Fruit fly (Drosophila melanogaster) whole organism, prepupa: ENCODE results near the gene blot.

Experiments
- Blimp-1 ChIP-seq: fragments of 200-800 bp; sonication (Bioruptor generic); optimal IDR thresholded peaks from 3 replicates; lab custom pipeline; 2017; ENCODE audit warnings: missing biosample characterization, missing genetic modification characterization, mild to moderate bottlenecking, moderate library complexity, missing genetic modification reagents
- CG15336 ChIP-seq: fragments of 200-800 bp; sonication (Bioruptor generic); IDR thresholded peaks from 2 replicates; pipeline ENCODE4 v1.3.6; 2022; ENCODE audit warnings: missing biosample characterization, missing genetic modification characterization
- CG16779 ChIP-seq: fragments of 200-800 bp; sonication (Bioruptor generic); optimal IDR thresholded peaks from 3 replicates; lab custom pipeline; 2017; ENCODE audit warnings: missing biosample characterization, mild to moderate bottlenecking, missing genetic modification characterization
- Eip93F ChIP-seq: fragments of 200-800 bp; sonication (Bioruptor generic); optimal IDR thresholded peaks from 2 replicates; lab custom pipeline; 2016; ENCODE audit warnings: missing biosample characterization, mild to moderate bottlenecking, missing genetic modification characterization
- Ets21C ChIP-seq: fragments of 200-800 bp; sonication (Bioruptor generic); optimal IDR thresholded peaks from 3 replicates; lab custom pipeline; 2016; ENCODE audit warnings: missing biosample characterization, missing genetic modification characterization
- Ets96B ChIP-seq: fragments of 200-800 bp; optimal IDR thresholded peaks from 2 replicates; lab custom pipeline; 2019; ENCODE audit warnings: missing biosample characterization, mild to moderate bottlenecking, missing genetic modification characterization, moderate library complexity
- Lpt ChIP-seq: fragments of 200-800 bp; sonication (Bioruptor generic); optimal IDR thresholded peaks from 3 replicates; lab custom pipeline; 2016; ENCODE audit warnings: missing biosample characterization, missing genetic modification characterization
- Met ChIP-seq: fragments of 200-800 bp; sonication (Bioruptor generic); optimal IDR thresholded peaks from 3 replicates; lab custom pipeline; 2016; ENCODE audit warnings: missing biosample characterization, missing genetic modification characterization
- OdsH ChIP-seq: fragments of 200-800 bp; sonication (Bioruptor generic); optimal IDR thresholded peaks from 3 replicates; lab custom pipeline; 2016; ENCODE audit warnings: missing biosample characterization, missing genetic modification characterization
- Sox14 ChIP-seq: fragments of 200-800 bp; sonication (Bioruptor generic); optimal IDR thresholded peaks from 3 replicates; lab custom pipeline; 2016; ENCODE audit warnings: missing biosample characterization, missing genetic modification characterization
- acj6 ChIP-seq: fragments of 200-800 bp; sonication (Bioruptor generic); optimal IDR thresholded peaks from 3 replicates; lab custom pipeline; 2016; ENCODE audit warnings: missing biosample characterization, missing genetic modification characterization
- fd85E ChIP-seq: fragments of 200-800 bp; sonication (Bioruptor generic); optimal IDR thresholded peaks from 3 replicates; lab custom pipeline; 2016; ENCODE audit warnings: missing biosample characterization, missing genetic modification characterization
- spab ChIP-seq: fragments of 200-800 bp; sonication (Bioruptor generic); optimal IDR thresholded peaks from 2 replicates; lab custom pipeline; 2017; ENCODE audit warnings: missing biosample characterization, mild to moderate bottlenecking, missing genetic modification characterization, missing genetic modification reagents

- TF ChIP-seq Blimp-1 (GFP tag; lab: Kevin White, UChicago) (no peak), CG15336 (GFP tag; lab: Robert Waterston, UW) (peak; percentile 27; the same call in 1 of the 2 replicates), Ets21C (no peak), fd85E (no peak), Ets96B (tag; lab: Kevin White, UChicago) (no peak), Sox14 (GFP tag; lab: Kevin White, UChicago) (peak; percentile 37), spab (no peak), CG16779 (tag; lab: Kevin White, UChicago) (no peak), OdsH (GFP tag; lab: Kevin White, UChicago) (peak; percentile 31), Eip93F (peak; percentile 34), acj6 (GFP tag; lab: Kevin White, UChicago) (peak; percentile 38), Met (peak; percentile 29), Lpt (GFP tag; lab: Kevin White, UChicago) (no peak)
Observed at dm6 chr3L:17430957-17431585, 9.8 kb upstream of the blot start.
